Worm (Caenorhabditis elegans): ENCODE results near the gene dcaf-1.

- no peak for TF ChIP-seq spr-1 (tag; optimal IDR thresholded peaks at IDR 0.05)
- TF ChIP-seq mxl-3 (GFP tag; optimal IDR thresholded peaks at IDR 0.05) = no peak
- no peak for TF ChIP-seq T20F7.1 (GFP tag; optimal IDR thresholded peaks at IDR 0.05)
- no peak for TF ChIP-seq D1046.2 (GFP tag; IDR thresholded peaks at IDR 0.05)
- TF ChIP-seq ama-1 (optimal IDR thresholded peaks at IDR 0.05) = no peak
- no peak for TF ChIP-seq fkh-10 (GFP tag; optimal IDR thresholded peaks at IDR 0.05)
- peak; percentile 72 for TF ChIP-seq nhr-28 (tag; optimal IDR thresholded peaks at IDR 0.05)
- no peak for TF ChIP-seq madf-9 (GFP tag; conservative IDR thresholded peaks at IDR 0.05)
- TF ChIP-seq duxl-1 (tag; optimal IDR thresholded peaks at IDR 0.05; ENCODE audit: poor library complexity) = no peak
Observed at ce11 chrIV:9735750-9736149, 29.2 kb upstream of the dcaf-1 start.
